Worm (Caenorhabditis elegans) whole organism, L1 larva: ENCODE results near the gene Y73F8A.15.
"Not testable (repeated sequence)": the region's sequence is repeated elsewhere in the genome, so short reads cannot be mapped to it uniquely, and the experiment has no call there.

Experiments
- egl-27 ChIP-seq, 2 experiments: fragments of 150-350 bp in 1 of 2; sonication (generic microtip); optimal IDR thresholded peaks; 3 replicates each; lab custom pipeline; 2017 to 2018; ENCODE audit warnings: missing biosample characterization in 2 of 2, missing genetic modification characterization in 2 of 2, missing genetic modification reagents in 2 of 2
- fos-1 ChIP-seq: fragments of 150-350 bp; optimal IDR thresholded peaks from 2 replicates; lab custom pipeline; 2014; ENCODE audit warnings: missing biosample characterization, missing genetic modification characterization
- lin-14 ChIP-seq: fragments of 200-800 bp; sonication (Bioruptor generic); optimal IDR thresholded peaks from 2 replicates; lab custom pipeline; 2018; ENCODE audit warnings: mild to moderate bottlenecking, missing genetic modification characterization, moderate library complexity, missing compliant biosample characterization
- lin-35 ChIP-seq, 2 experiments: fragments of 150-350 bp; optimal IDR thresholded peaks; 2 replicates each; lab custom pipeline; 2014; ENCODE audit warnings: missing biosample characterization in 2 of 2, missing genetic modification characterization in 2 of 2, missing genetic modification reagents in 2 of 2
- lin-39 ChIP-seq: fragments of 150-350 bp; optimal IDR thresholded peaks from 2 replicates; lab custom pipeline; 2014; ENCODE audit warnings: missing biosample characterization, missing genetic modification reagents, missing genetic modification characterization
- nhr-11 ChIP-seq: fragments of 150-350 bp; optimal IDR thresholded peaks from 2 replicates; lab custom pipeline; 2014; ENCODE audit warnings: missing biosample characterization, missing genetic modification characterization
- nhr-12 ChIP-seq: sonication (generic microtip); optimal IDR thresholded peaks from 2 replicates; lab custom pipeline; 2017; ENCODE audit warnings: missing biosample characterization, missing genetic modification characterization
- nhr-20 ChIP-seq: sonication (generic microtip); optimal IDR thresholded peaks from 2 replicates; lab custom pipeline; 2016; ENCODE audit warnings: mild to moderate bottlenecking, missing genetic modification characterization, missing compliant biosample characterization
- unc-62 ChIP-seq: fragments of 150-350 bp; optimal IDR thresholded peaks from 2 replicates; lab custom pipeline; 2014; ENCODE audit warnings: missing biosample characterization, missing genetic modification reagents, missing genetic modification characterization
- ztf-11 ChIP-seq, 2 experiments: sonication (generic microtip); optimal IDR thresholded peaks; 2 replicates each; lab custom pipeline; 2016 to 2017; ENCODE audit warnings: missing genetic modification characterization in 2 of 2, missing biosample characterization in 1 of 2, missing compliant biosample characterization in 1 of 2

DNA sequence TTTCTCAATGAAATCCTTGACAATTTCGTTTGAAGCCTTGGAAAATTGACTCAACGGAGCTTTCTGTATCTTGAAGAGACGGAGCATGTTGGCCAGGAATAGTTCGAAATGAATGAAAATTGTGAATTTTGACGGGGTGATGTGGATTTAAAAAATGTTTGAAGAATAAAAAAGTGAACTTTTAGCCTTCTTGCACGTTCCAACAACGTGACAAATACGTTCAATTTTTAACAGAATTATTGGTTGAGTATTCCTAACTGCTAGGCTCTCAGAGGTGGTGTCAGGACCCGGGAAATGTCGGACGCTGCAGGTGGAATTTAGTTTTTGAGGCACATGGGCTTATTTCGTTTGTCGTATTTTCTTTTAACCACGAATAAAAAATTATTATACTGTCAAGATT is 9.8 kb upstream of the Y73F8A.15 start, which contains the start of gene Y73F8A.12:
- TF ChIP-seq lin-35 (GFP tag; optimal IDR thresholded peaks at IDR 0.05; lab: Kevin White, UChicago); fos-1; nhr-20 (tag; lab: Kevin White, UChicago); ztf-11 (tag; optimal IDR thresholded peaks at IDR 0.05; lab: Kevin White, UChicago); nhr-12; lin-39 (tag; lab: Kevin White, UChicago); egl-27 (tag; optimal IDR thresholded peaks at IDR 0.05; lab: Kevin White, UChicago); unc-62 (GFP tag; lab: Kevin White, UChicago); nhr-11 (tag; lab: Kevin White, UChicago); lin-14 (GFP tag; lab: Kevin White, UChicago): not testable (repeated sequence)
